Worm (Caenorhabditis elegans): Measurements from ENCODE around the gene K09G1.1.

Gene K09G1.1

ce11 chrV:9583323-9583644, at the start of gene K09G1.1:
TSS of gene K09G1.1 (plus strand) at chrV:9583545.
- TF ChIP-seq lsy-2 (tag; optimal IDR thresholded peaks at IDR 0.05) (no peak), elt-1 (tag; optimal IDR thresholded peaks at IDR 0.05; ENCODE audit: borderline replicate concordance, insufficient read depth) (no peak), M03D4.4 (tag; optimal IDR thresholded peaks at IDR 0.05) (no peak), flh-1 (GFP tag; optimal IDR thresholded peaks at IDR 0.05) (no peak), bed-3 (GFP tag; optimal IDR thresholded peaks at IDR 0.05) (no peak), mls-2 (tag; optimal IDR thresholded peaks at IDR 0.05) (no peak), unc-39 (tag; optimal IDR thresholded peaks at IDR 0.05) (no peak), pha-4 (tag; optimal IDR thresholded peaks at IDR 0.05) (no peak), mep-1 (tag; optimal IDR thresholded peaks at IDR 0.05) (no peak), nhr-76 (tag; optimal IDR thresholded peaks at IDR 0.05) (no peak), nhr-12 (tag; optimal IDR thresholded peaks at IDR 0.05) (no peak), sptf-1 (tag; optimal IDR thresholded peaks at IDR 0.05) (no peak), mab-5 (tag; optimal IDR thresholded peaks at IDR 0.05) (no peak), snpc-4 (tag; optimal IDR thresholded peaks at IDR 0.05) (no peak)

DNA sequence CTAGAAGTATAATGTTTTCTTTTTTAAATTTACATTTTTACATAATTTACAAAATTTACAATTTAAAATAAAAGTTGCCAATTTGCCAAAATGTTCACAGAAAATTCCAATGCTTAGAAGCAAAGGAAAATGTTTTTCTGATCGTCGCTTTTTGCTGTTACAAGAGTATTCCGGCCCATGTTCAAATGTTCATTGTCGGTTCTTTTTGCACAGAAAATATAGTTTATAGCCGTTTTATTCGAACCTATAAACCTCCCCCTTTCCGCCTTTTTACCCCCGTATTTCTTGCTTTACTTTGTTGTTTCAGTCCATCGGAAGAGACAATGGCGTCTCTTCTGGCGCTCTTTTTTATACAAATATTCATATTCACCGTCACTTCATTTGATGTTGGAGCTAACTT, 48.7 kb upstream of the K09G1.1 start, which contains the start of gene tag-329:
Gene tag-329 (plus strand): TSS at position 301 of the 400 bp plus-strand sequence.
- TF ChIP-seq mab-5 (tag; optimal IDR thresholded peaks at IDR 0.05) (no peak), nhr-2 (tag; optimal IDR thresholded peaks at IDR 0.05) (no peak), cnd-1 (tag; optimal IDR thresholded peaks at IDR 0.05) (no peak), unc-120 (tag; optimal IDR thresholded peaks at IDR 0.05; ENCODE audit: poor library complexity, severe bottlenecking) (no peak), drap-1 (GFP tag; optimal IDR thresholded peaks at IDR 0.05) (no peak), ztf-11 (tag; optimal IDR thresholded peaks at IDR 0.05) (no peak), lsy-2 (tag; optimal IDR thresholded peaks at IDR 0.05) (no peak)

- TF ChIP-seq sptf-1 (tag; optimal IDR thresholded peaks at IDR 0.05) (no peak), unc-120 (tag; optimal IDR thresholded peaks at IDR 0.05; ENCODE audit: poor library complexity, severe bottlenecking) (peak; percentile 34)
Observed at ce11 chrV:9536505-9536904, 46.8 kb upstream of the K09G1.1 start, which contains the start of gene C50F4.4. TSS of gene C50F4.4 (plus strand) at chrV:9536771.

DNA sequence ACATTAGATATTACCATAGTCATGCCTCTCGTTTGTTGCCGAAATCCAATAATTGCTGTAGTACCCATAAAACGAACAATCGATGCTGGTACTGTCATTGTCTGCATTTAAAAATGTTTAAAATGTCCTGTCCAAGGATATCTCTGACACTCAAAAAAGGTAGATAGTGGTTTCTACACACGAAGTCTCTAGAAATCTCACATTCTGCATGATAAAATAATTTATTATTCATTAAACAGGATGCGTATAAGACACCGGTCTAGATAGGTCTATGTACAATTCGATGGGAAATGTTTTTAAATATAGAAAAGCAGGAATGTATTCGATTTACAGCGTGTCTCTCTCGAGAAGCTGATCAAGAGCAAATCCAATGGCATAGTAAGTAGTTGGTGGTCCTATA, 43.7 kb upstream of the K09G1.1 start, which contains the start of gene C50F4.12:
Gene C50F4.12 (minus strand): TSS at position 101 of the 400 bp plus-strand sequence.
- no peak for TF ChIP-seq flh-1 (GFP tag; optimal IDR thresholded peaks at IDR 0.05)
- no peak for TF ChIP-seq ces-1 (GFP tag; optimal IDR thresholded peaks at IDR 0.05)
- TF ChIP-seq unc-39 (tag; optimal IDR thresholded peaks at IDR 0.05) = no peak
- no peak for TF ChIP-seq nhr-12 (tag; optimal IDR thresholded peaks at IDR 0.05)
- TF ChIP-seq pha-4 (tag; optimal IDR thresholded peaks at IDR 0.05) = no peak
- no peak for TF ChIP-seq lsy-2 (tag; optimal IDR thresholded peaks at IDR 0.05)
- TF ChIP-seq tbx-8 (GFP tag; optimal IDR thresholded peaks at IDR 0.05) = no peak
- no peak for TF ChIP-seq hlh-1 (tag; optimal IDR thresholded peaks at IDR 0.05)
- TF ChIP-seq snpc-4 (tag; optimal IDR thresholded peaks at IDR 0.05) = no peak
- TF ChIP-seq zip-8 (tag; optimal IDR thresholded peaks at IDR 0.05) = no peak
- TF ChIP-seq unc-120 (tag; optimal IDR thresholded peaks at IDR 0.05; ENCODE audit: poor library complexity, severe bottlenecking) = no peak
- no peak for TF ChIP-seq ham-2 (GFP tag; optimal IDR thresholded peaks at IDR 0.05)
- TF ChIP-seq nhr-28 (tag; optimal IDR thresholded peaks at IDR 0.05) = no peak
- no peak for TF ChIP-seq elt-1 (tag; optimal IDR thresholded peaks at IDR 0.05; ENCODE audit: borderline replicate concordance, insufficient read depth)
- TF ChIP-seq mls-2 (tag; optimal IDR thresholded peaks at IDR 0.05) = no peak
- no peak for TF ChIP-seq ceh-83 (GFP tag; optimal IDR thresholded peaks at IDR 0.05)
- no peak for TF ChIP-seq ceh-39 (tag; optimal IDR thresholded peaks at IDR 0.05)
- TF ChIP-seq cnd-1 (tag; optimal IDR thresholded peaks at IDR 0.05) = no peak
- TF ChIP-seq sem-2 (GFP tag; optimal IDR thresholded peaks at IDR 0.05) = no peak
- no peak for TF ChIP-seq ztf-11 (tag; optimal IDR thresholded peaks at IDR 0.05)

DNA sequence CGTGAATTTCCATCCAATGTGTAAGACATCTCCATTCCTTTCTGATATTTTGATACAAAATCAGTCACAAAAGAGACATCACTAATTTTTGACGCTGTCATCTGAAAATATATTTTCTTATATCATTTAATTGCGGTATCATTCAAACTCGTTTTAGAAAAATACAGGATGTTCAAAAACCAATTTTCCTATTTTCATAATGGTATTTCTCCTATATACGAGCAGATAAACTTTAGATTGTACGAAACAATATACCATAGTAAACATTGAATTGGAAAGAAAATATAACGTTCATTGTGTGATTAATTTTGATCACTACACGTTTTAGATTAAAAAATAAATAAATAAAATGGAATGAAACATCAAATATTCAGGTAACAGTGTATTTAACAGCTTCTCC, 41.8 kb upstream of the K09G1.1 start, which contains the start of gene C50F4.16:
Gene C50F4.16 (minus strand): TSS at position 101 of the 400 bp plus-strand sequence.
- no peak for TF ChIP-seq nhr-76 (tag; optimal IDR thresholded peaks at IDR 0.05)
- TF ChIP-seq blmp-1 (tag; optimal IDR thresholded peaks at IDR 0.05) = no peak
- TF ChIP-seq tbx-8 (GFP tag; optimal IDR thresholded peaks at IDR 0.05) = no peak
- TF ChIP-seq nhr-2 (tag; optimal IDR thresholded peaks at IDR 0.05) = no peak
- TF ChIP-seq unc-120 (tag; optimal IDR thresholded peaks at IDR 0.05; ENCODE audit: poor library complexity, severe bottlenecking) = no peak
- no peak for TF ChIP-seq ceh-39 (tag; optimal IDR thresholded peaks at IDR 0.05)
- TF ChIP-seq ztf-11 (tag; optimal IDR thresholded peaks at IDR 0.05) = no peak
- TF ChIP-seq lsy-2 (tag; optimal IDR thresholded peaks at IDR 0.05) = no peak
- no peak for TF ChIP-seq mls-2 (tag; optimal IDR thresholded peaks at IDR 0.05)
- TF ChIP-seq nhr-28 (tag; optimal IDR thresholded peaks at IDR 0.05) = no peak
- TF ChIP-seq elt-3 (tag; optimal IDR thresholded peaks at IDR 0.05) = no peak
- TF ChIP-seq ceh-83 (GFP tag; optimal IDR thresholded peaks at IDR 0.05) = no peak
- no peak for TF ChIP-seq nhr-12 (tag; optimal IDR thresholded peaks at IDR 0.05)
- no peak for TF ChIP-seq unc-39 (tag; optimal IDR thresholded peaks at IDR 0.05)
- no peak for TF ChIP-seq unc-62 (GFP tag; optimal IDR thresholded peaks at IDR 0.05)
- no peak for TF ChIP-seq mep-1 (tag; optimal IDR thresholded peaks at IDR 0.05)
